Fruit fly (Drosophila melanogaster) whole organism, embryonic: ENCODE data around the gene TyrRII.

Experiments used
- Blimp-1 ChIP-seq: fragments of 200-800 bp; sonication (Bioruptor generic); optimal IDR thresholded peaks from 3 replicates; lab custom pipeline; 2018; ENCODE audit warnings: missing biosample characterization, missing genetic modification characterization, mild to moderate bottlenecking, moderate library complexity, missing genetic modification reagents
- C15 ChIP-seq: fragments of 200-800 bp; sonication (Bioruptor generic); IDR thresholded peaks from 3 replicates; pipeline ENCODE4 v1.3.6; 2022; ENCODE audit warnings: missing biosample characterization, missing genetic modification characterization
- CG10543 ChIP-seq: fragments of 200-800 bp; sonication (Bioruptor generic); optimal IDR thresholded peaks from 3 replicates; lab custom pipeline; 2017; ENCODE audit warnings: missing biosample characterization, mild to moderate bottlenecking, missing genetic modification characterization, moderate library complexity
- CG11093 ChIP-seq: fragments of 200-800 bp; sonication (Bioruptor generic); IDR thresholded peaks from 3 replicates; pipeline ENCODE4 v1.3.6; 2022; ENCODE audit warnings: missing biosample characterization, missing genetic modification characterization
- CG12071 ChIP-seq: fragments of 200-800 bp; sonication (Bioruptor generic); optimal IDR thresholded peaks from 3 replicates; lab custom pipeline; 2018; ENCODE audit warnings: missing biosample characterization, mild to moderate bottlenecking, missing genetic modification characterization
- CG12659 ChIP-seq: fragments of 200-800 bp; sonication (Bioruptor generic); optimal IDR thresholded peaks from 3 replicates; lab custom pipeline; 2017; ENCODE audit warnings: mild to moderate bottlenecking, missing biosample characterization, missing genetic modification reagents, missing genetic modification characterization
- CG12744 ChIP-seq: fragments of 200-800 bp; sonication (Bioruptor generic); optimal IDR thresholded peaks from 2 replicates; lab custom pipeline; 2016; ENCODE audit warnings: missing biosample characterization, missing genetic modification characterization
- CG13775 ChIP-seq: fragments of 200-800 bp; sonication (Bioruptor generic); optimal IDR thresholded peaks from 3 replicates; lab custom pipeline; 2017; ENCODE audit warnings: missing biosample characterization, mild to moderate bottlenecking, missing genetic modification characterization
- CG17361 ChIP-seq: fragments of 200-800 bp; sonication (Bioruptor generic); IDR thresholded peaks from 3 replicates; pipeline ENCODE4 v1.3.6; 2022; ENCODE audit warnings: missing biosample characterization, missing genetic modification characterization
- CG17802 ChIP-seq: fragments of 200-800 bp; sonication (Bioruptor generic); optimal IDR thresholded peaks from 2 replicates; lab custom pipeline; 2018; ENCODE audit warnings: missing biosample characterization, mild to moderate bottlenecking, missing genetic modification characterization, moderate library complexity
- CG17912 ChIP-seq: fragments of 200-800 bp; sonication (Bioruptor generic); optimal IDR thresholded peaks from 2 replicates; lab custom pipeline; 2018; ENCODE audit warnings: missing biosample characterization, mild to moderate bottlenecking, missing genetic modification characterization
- CG1832 ChIP-seq: fragments of 200-800 bp; sonication (Bioruptor generic); optimal IDR thresholded peaks from 2 replicates; lab custom pipeline; 2017; ENCODE audit warnings: missing biosample characterization, mild to moderate bottlenecking, missing genetic modification characterization, inconsistent platforms
- CG18599 ChIP-seq: fragments of 200-800 bp; sonication (Bioruptor generic); optimal IDR thresholded peaks from 3 replicates; lab custom pipeline; 2017; ENCODE audit warnings: missing biosample characterization, missing genetic modification characterization, mild to moderate bottlenecking, moderate library complexity, missing genetic modification reagents
- CG31441 ChIP-seq: fragments of 200-800 bp; sonication (Bioruptor generic); IDR thresholded peaks from 2 replicates; pipeline ENCODE4 v1.3.6; 2022; ENCODE audit warnings: missing biosample characterization, missing genetic modification characterization
- CG7372 ChIP-seq: fragments of 200-800 bp; sonication (Bioruptor generic); IDR thresholded peaks from 2 replicates; pipeline ENCODE4 v1.3.6; 2022; ENCODE audit warnings: missing biosample characterization, missing genetic modification characterization
- CG7928 ChIP-seq: fragments of 200-800 bp; sonication (Bioruptor generic); optimal IDR thresholded peaks from 2 replicates; lab custom pipeline; 2017; ENCODE audit warnings: missing biosample characterization, mild to moderate bottlenecking, missing genetic modification characterization
- CG9727 ChIP-seq: fragments of 200-800 bp; sonication (Bioruptor generic); optimal IDR thresholded peaks from 3 replicates; lab custom pipeline; 2017; ENCODE audit warnings: missing biosample characterization, mild to moderate bottlenecking, missing genetic modification characterization
- Camta ChIP-seq: fragments of 200-800 bp; sonication (Bioruptor generic); optimal IDR thresholded peaks from 2 replicates; lab custom pipeline; 2016; ENCODE audit warnings: missing biosample characterization, missing genetic modification characterization
- Chrac-16 ChIP-seq: fragments of 200-800 bp; sonication (Bioruptor generic); optimal IDR thresholded peaks from 3 replicates; lab custom pipeline; 2016; ENCODE audit warnings: missing biosample characterization, missing genetic modification characterization
- Doc3 ChIP-seq: fragments of 200-800 bp; sonication (Bioruptor generic); IDR thresholded peaks from 3 replicates; pipeline ENCODE4 v1.3.6; 2022; ENCODE audit warnings: missing biosample characterization, missing genetic modification characterization; ENCODE audit not compliant: partially characterized antibody
- Dref ChIP-seq: fragments of 200-800 bp; sonication (Bioruptor generic); IDR thresholded peaks from 2 replicates; pipeline ENCODE4 v1.3.6; 2022; ENCODE audit warnings: missing biosample characterization, missing genetic modification characterization
- E2f2 ChIP-seq: fragments of 200-800 bp; sonication (Bioruptor generic); IDR thresholded peaks from 2 replicates; pipeline ENCODE4 v1.3.6; 2022; ENCODE audit warnings: missing biosample characterization, missing genetic modification characterization
- Eip74EF ChIP-seq, 2 experiments: fragments of 200-800 bp in 1 of 2; fragments of >200 bp in 1 of 2; sonication (Bioruptor generic) in 1 of 2; optimal IDR thresholded peaks; 2 replicates each; lab custom pipeline; 2017 to 2019; ENCODE audit warnings: missing biosample characterization in 2 of 2, missing genetic modification characterization in 2 of 2, mild to moderate bottlenecking in 1 of 2, moderate library complexity in 1 of 2
- HHEX ChIP-seq: fragments of 200-800 bp; sonication (Bioruptor generic); optimal IDR thresholded peaks from 3 replicates; lab custom pipeline; 2017; ENCODE audit warnings: missing biosample characterization, mild to moderate bottlenecking, missing genetic modification characterization, missing genetic modification reagents
- HLHmδ ChIP-seq: fragments of 200-800 bp; sonication (Bioruptor generic); optimal IDR thresholded peaks from 2 replicates; lab custom pipeline; 2018; ENCODE audit warnings: missing biosample characterization, mild to moderate bottlenecking, missing genetic modification characterization, moderate library complexity
- Jarid2 ChIP-seq: fragments of 200-800 bp; sonication (Bioruptor generic); optimal IDR thresholded peaks from 3 replicates; lab custom pipeline; 2017; ENCODE audit warnings: mild to moderate bottlenecking, missing biosample characterization, missing genetic modification reagents, missing genetic modification characterization
- Lim3 ChIP-seq: fragments of 200-800 bp; sonication (Bioruptor generic); IDR thresholded peaks from 2 replicates; pipeline ENCODE4 v1.3.6; 2022; ENCODE audit warnings: missing biosample characterization, missing genetic modification characterization
- Opbp ChIP-seq: fragments of 200-800 bp; sonication (Bioruptor generic); IDR thresholded peaks from 3 replicates; pipeline ENCODE4 v1.3.6; 2022; ENCODE audit warnings: missing biosample characterization, missing genetic modification characterization; ENCODE audit not compliant: partially characterized antibody
- Optix ChIP-seq: fragments of 200-800 bp; sonication (Bioruptor generic); IDR thresholded peaks from 3 replicates; pipeline ENCODE4 v1.3.6; 2022; ENCODE audit warnings: missing biosample characterization, missing genetic modification characterization
- Ssrp ChIP-seq: fragments of 200-800 bp; sonication (Bioruptor generic); optimal IDR thresholded peaks from 2 replicates; lab custom pipeline; 2018; ENCODE audit warnings: missing biosample characterization, mild to moderate bottlenecking, missing genetic modification characterization, moderate library complexity
- Stat92E ChIP-seq, 3 experiments: fragments of >200 bp in 2 of 3; fragments of 200-800 bp in 1 of 3; sonication (Bioruptor generic) in 1 of 3; optimal IDR thresholded peaks; 2 replicates each; lab custom pipeline; 2017 to 2019; ENCODE audit warnings: missing biosample characterization in 3 of 3, missing genetic modification characterization in 3 of 3, mild to moderate bottlenecking in 1 of 3, moderate library complexity in 1 of 3
- caup ChIP-seq: fragments of 200-800 bp; sonication (Bioruptor generic); optimal IDR thresholded peaks from 3 replicates; lab custom pipeline; 2017; ENCODE audit warnings: missing biosample characterization, mild to moderate bottlenecking, missing genetic modification characterization, moderate library complexity; ENCODE audit not compliant: severe bottlenecking
- corto ChIP-seq: fragments of 200-800 bp; sonication (Bioruptor generic); optimal IDR thresholded peaks from 2 replicates; lab custom pipeline; 2016; ENCODE audit warnings: missing biosample characterization, mild to moderate bottlenecking, missing genetic modification characterization, moderate library complexity
- dmrt99B ChIP-seq: fragments of 200-800 bp; sonication (Bioruptor generic); optimal IDR thresholded peaks from 2 replicates; lab custom pipeline; 2018; ENCODE audit warnings: missing biosample characterization, mild to moderate bottlenecking, missing genetic modification characterization, moderate library complexity
- en ChIP-seq: fragments of 200-800 bp; sonication (Bioruptor generic); optimal IDR thresholded peaks from 2 replicates; lab custom pipeline; 2016; ENCODE audit warnings: missing biosample characterization, missing genetic modification characterization
- fd102C ChIP-seq: fragments of 200-800 bp; sonication (Bioruptor generic); optimal IDR thresholded peaks from 2 replicates; lab custom pipeline; 2018; ENCODE audit warnings: missing biosample characterization, mild to moderate bottlenecking, missing genetic modification characterization, moderate library complexity
- fd96Cb ChIP-seq: fragments of 200-800 bp; sonication (Bioruptor generic); optimal IDR thresholded peaks from 2 replicates; lab custom pipeline; 2018; ENCODE audit warnings: missing biosample characterization, mild to moderate bottlenecking, missing genetic modification characterization, moderate library complexity
- fu2 ChIP-seq: fragments of 200-800 bp; sonication (Bioruptor generic); optimal IDR thresholded peaks from 2 replicates; lab custom pipeline; 2016; ENCODE audit warnings: missing biosample characterization, missing genetic modification characterization
- grn ChIP-seq: fragments of 200-800 bp; sonication (Bioruptor generic); optimal IDR thresholded peaks from 3 replicates; lab custom pipeline; 2017; ENCODE audit warnings: missing biosample characterization, missing genetic modification characterization
- gro ChIP-seq: fragments of 200-800 bp; sonication (Bioruptor generic); optimal IDR thresholded peaks from 2 replicates; lab custom pipeline; 2016; ENCODE audit warnings: missing biosample characterization, missing genetic modification characterization
- ham ChIP-seq: fragments of 200-800 bp; sonication (Bioruptor generic); IDR thresholded peaks from 2 replicates; pipeline ENCODE4 v1.3.6; 2022; ENCODE audit warnings: missing biosample characterization, missing genetic modification characterization
- pfk ChIP-seq: fragments of 200-800 bp; sonication (Bioruptor generic); optimal IDR thresholded peaks from 2 replicates; lab custom pipeline; 2018; ENCODE audit warnings: missing biosample characterization, mild to moderate bottlenecking, missing genetic modification characterization, moderate library complexity
- sens-2 ChIP-seq: fragments of 200-800 bp; sonication (Bioruptor generic); IDR thresholded peaks from 2 replicates; pipeline ENCODE4 v1.3.6; 2022; ENCODE audit warnings: missing biosample characterization, missing genetic modification characterization
- tgo ChIP-seq: fragments of 200-800 bp; sonication (Bioruptor generic); IDR thresholded peaks from 3 replicates; pipeline ENCODE4 v1.3.6; 2022; ENCODE audit warnings: missing biosample characterization, missing genetic modification characterization
- tll ChIP-seq, 2 experiments: fragments of 200-800 bp in 1 of 2; fragments of >200 bp in 1 of 2; sonication (Bioruptor generic) in 1 of 2; optimal IDR thresholded peaks; 2 replicates each; lab custom pipeline; 2017 to 2019; ENCODE audit warnings: missing biosample characterization in 2 of 2, missing genetic modification characterization in 2 of 2, mild to moderate bottlenecking in 1 of 2, moderate library complexity in 1 of 2
- zen ChIP-seq: fragments of 200-800 bp; sonication (Bioruptor generic); optimal IDR thresholded peaks from 3 replicates; lab custom pipeline; 2018; ENCODE audit warnings: missing biosample characterization, mild to moderate bottlenecking, missing genetic modification characterization, moderate library complexity
- zf30C ChIP-seq: fragments of 200-800 bp; sonication (Bioruptor generic); optimal IDR thresholded peaks from 3 replicates; lab custom pipeline; 2018; ENCODE audit warnings: missing biosample characterization, mild to moderate bottlenecking, missing genetic modification characterization

The TyrRII gene

DNA sequence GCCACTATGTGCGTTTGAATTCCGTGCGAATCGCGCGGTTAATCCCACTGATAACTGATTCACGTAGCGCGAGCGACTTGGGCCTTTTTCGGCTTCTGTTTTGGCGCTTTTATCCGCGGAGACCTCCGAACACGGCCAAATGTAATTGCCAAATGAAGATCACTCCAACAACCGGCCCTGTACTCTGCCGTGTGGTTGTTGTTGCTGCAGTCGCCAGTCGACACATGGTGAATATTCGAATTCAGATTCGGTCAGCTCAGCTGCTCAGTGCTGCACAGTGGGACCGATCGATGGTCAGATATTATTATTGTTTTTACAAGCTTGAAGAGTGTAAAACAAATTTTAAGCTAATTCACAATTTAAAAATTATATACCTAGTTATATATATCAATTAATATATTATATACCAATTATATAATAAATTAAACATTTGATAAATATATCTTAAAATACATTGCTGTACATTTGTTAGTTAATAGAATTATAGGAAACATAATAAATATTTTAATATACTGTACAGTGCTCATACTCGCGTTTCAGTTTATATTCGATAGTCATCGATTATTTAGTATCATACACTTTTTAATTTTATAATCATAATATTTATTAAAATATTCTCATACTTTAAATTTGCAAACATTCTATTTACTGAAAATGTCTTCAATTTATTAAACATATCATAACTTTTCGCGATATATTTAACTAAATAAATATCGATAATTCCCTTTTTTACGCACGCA, 58.1 kb downstream of the TyrRII start, which contains the start of gene CG43102 (continued):
- TF ChIP-seq tgo (GFP tag; lab: Robert Waterston, UW) (peak; percentile 75), gro (peak; percentile 38), Chrac-16 (GFP tag; lab: Kevin White, UChicago) (peak; percentile 49), CG12744 (peak; percentile 32), CG7372 (GFP tag; lab: Robert Waterston, UW) (peak; percentile 69), zf30C (no peak), CG11093 (GFP tag; lab: Robert Waterston, UW) (peak; percentile 62; the same call in 2 of the 3 replicates), CG12659 (GFP tag; lab: Kevin White, UChicago) (peak; percentile 62), zen (tag; lab: Kevin White, UChicago) (no peak), Stat92E (GFP tag; optimal IDR thresholded peaks at IDR 0.05; lab: Kevin White, UChicago) (no peak), HLHmδ (GFP tag; lab: Kevin White, UChicago) (peak; percentile 13), fu2 (GFP tag; lab: Kevin White, UChicago) (no peak), grn (GFP tag; lab: Kevin White, UChicago) (no peak), corto (GFP tag; lab: Kevin White, UChicago) (no peak), CG17361 (peak; percentile 83), Doc3 (GFP tag; lab: Robert Waterston, UW) (peak; percentile 83), Lim3 (GFP tag; lab: Robert Waterston, UW) (no peak), caup (GFP tag; lab: Kevin White, UChicago) (peak; percentile 53), Dref (GFP tag; lab: Robert Waterston, UW) (peak; percentile 59), dmrt99B (peak; percentile 70), Camta (GFP tag; lab: Kevin White, UChicago) (peak; percentile 14), HHEX (GFP tag; lab: Kevin White, UChicago) (peak; percentile 61), Blimp-1 (GFP tag; lab: Kevin White, UChicago) (peak; percentile 63), CG18599 (GFP tag; lab: Kevin White, UChicago) (peak; percentile 79), CG9727 (GFP tag; lab: Kevin White, UChicago) (peak; percentile 59), fd102C (GFP tag; lab: Kevin White, UChicago) (no peak), fd96Cb (tag; lab: Kevin White, UChicago) (peak; percentile 49), Ssrp (tag; lab: Kevin White, UChicago) (peak; percentile 32), CG31441 (GFP tag; lab: Robert Waterston, UW) (peak; percentile 83), CG1832 (GFP tag; lab: Kevin White, UChicago) (no peak), en (GFP tag; lab: Kevin White, UChicago) (no peak), E2f2 (GFP tag; lab: Robert Waterston, UW) (peak; percentile 70), CG10543 (GFP tag; lab: Kevin White, UChicago) (peak; percentile 76), CG17912 (peak; percentile 12), CG17802 (tag; lab: Kevin White, UChicago) (peak; percentile 52), Opbp (GFP tag; lab: Robert Waterston, UW) (peak; percentile 62; the same call in 1 of the 3 replicates), sens-2 (peak; percentile 37; the same call in 1 of the 2 replicates), C15 (GFP tag; lab: Robert Waterston, UW) (0 out of 3 replicates have a peak, but pooled peaks have one; percentile 42), Optix (peak; percentile 65), ham (GFP tag; lab: Robert Waterston, UW) (no peak), Eip74EF (GFP tag; optimal IDR thresholded peaks at IDR 0.05; lab: Kevin White, UChicago) (peak in 1 of 2 experiments; percentile 36), tll (GFP tag; optimal IDR thresholded peaks at IDR 0.05; lab: Kevin White, UChicago) (no peak), pfk (GFP tag; lab: Kevin White, UChicago) (peak; percentile 7), CG12071 (peak; percentile 56), CG7928 (no peak), Jarid2 (peak; percentile 65), CG13775 (GFP tag; lab: Kevin White, UChicago) (peak; percentile 40)
